Worm (Caenorhabditis elegans) whole organism, L2 larva: Measurements from ENCODE around the gene W05E10.1.

ENCODE experiments used
- C34F6.9 ChIP-seq: fragments of 150-350 bp; optimal IDR thresholded peaks from 2 replicates; lab custom pipeline; 2014; ENCODE audit warnings: missing biosample characterization, missing genetic modification characterization
- F13H6.1 ChIP-seq: sonication (generic microtip); optimal IDR thresholded peaks from 2 replicates; lab custom pipeline; 2016; ENCODE audit warnings: missing genetic modification characterization, missing compliant biosample characterization
- R02D3.7 ChIP-seq: fragments of 150-350 bp; optimal IDR thresholded peaks from 2 replicates; lab custom pipeline; 2014; ENCODE audit warnings: missing biosample characterization, missing genetic modification characterization
- Y55F3AM.14 ChIP-seq: fragments of 200-800 bp; sonication (Bioruptor generic); optimal IDR thresholded peaks from 2 replicates; lab custom pipeline; 2018; ENCODE audit warnings: mild to moderate bottlenecking, missing genetic modification characterization, missing compliant biosample characterization
- ZK546.5 ChIP-seq: sonication (generic microtip); optimal IDR thresholded peaks from 2 replicates; lab custom pipeline; 2017; ENCODE audit warnings: missing biosample characterization, missing genetic modification characterization
- alr-1 ChIP-seq: fragments of 150-350 bp; optimal IDR thresholded peaks from 2 replicates; lab custom pipeline; 2014; ENCODE audit warnings: missing biosample characterization, missing genetic modification characterization
- aly-2 ChIP-seq: fragments of 150-350 bp; optimal IDR thresholded peaks from 2 replicates; lab custom pipeline; 2014; ENCODE audit warnings: missing biosample characterization, missing genetic modification characterization
- blmp-1 ChIP-seq: sonication (generic microtip); optimal IDR thresholded peaks from 2 replicates; lab custom pipeline; 2017; ENCODE audit warnings: missing genetic modification characterization, mild to moderate bottlenecking, missing compliant biosample characterization, antibody characterized with exemption, moderate library complexity; ENCODE audit not compliant: insufficient read depth
- ceh-16 ChIP-seq: fragments of 150-350 bp; optimal IDR thresholded peaks from 2 replicates; lab custom pipeline; 2014; ENCODE audit warnings: missing biosample characterization, missing genetic modification characterization
- ceh-82 ChIP-seq: fragments of 150-350 bp; optimal IDR thresholded peaks from 2 replicates; lab custom pipeline; 2014; ENCODE audit warnings: missing biosample characterization, missing genetic modification characterization
- crh-2 ChIP-seq: sonication (generic microtip); optimal IDR thresholded peaks from 2 replicates; lab custom pipeline; 2017; ENCODE audit warnings: missing biosample characterization, missing genetic modification characterization
- dmd-4 ChIP-seq: sonication (generic microtip); optimal IDR thresholded peaks from 2 replicates; lab custom pipeline; 2017; ENCODE audit warnings: missing biosample characterization, missing genetic modification characterization
- egl-27 ChIP-seq: sonication (generic microtip); optimal IDR thresholded peaks from 3 replicates; lab custom pipeline; 2017; ENCODE audit warnings: missing biosample characterization, missing genetic modification reagents, missing genetic modification characterization
- elt-1 ChIP-seq: fragments of 150-350 bp; optimal IDR thresholded peaks from 2 replicates; lab custom pipeline; 2014; ENCODE audit warnings: missing biosample characterization, missing genetic modification characterization
- elt-3 ChIP-seq: sonication (generic microtip); optimal IDR thresholded peaks from 2 replicates; lab custom pipeline; 2017; ENCODE audit warnings: missing biosample characterization, missing genetic modification characterization
- fos-1 ChIP-seq: fragments of 150-350 bp; optimal IDR thresholded peaks from 2 replicates; lab custom pipeline; 2014; ENCODE audit warnings: missing biosample characterization, missing genetic modification characterization
- gmeb-1 ChIP-seq: fragments of 150-350 bp; optimal IDR thresholded peaks from 2 replicates; lab custom pipeline; 2014; ENCODE audit warnings: missing biosample characterization, missing genetic modification characterization
- lin-11 ChIP-seq: fragments of 150-350 bp; sonication (generic microtip); optimal IDR thresholded peaks from 2 replicates; lab custom pipeline; 2014; ENCODE audit warnings: missing biosample characterization, missing genetic modification characterization, inconsistent platforms, mixed read lengths
- lin-13 ChIP-seq: fragments of 150-350 bp; optimal IDR thresholded peaks from 2 replicates; lab custom pipeline; 2014; ENCODE audit warnings: missing biosample characterization, missing genetic modification reagents, missing genetic modification characterization
- lin-39 ChIP-seq: fragments of 150-350 bp; optimal IDR thresholded peaks from 2 replicates; lab custom pipeline; 2014; ENCODE audit warnings: missing biosample characterization, missing genetic modification reagents, missing genetic modification characterization
- lsy-2 ChIP-seq, 2 experiments: fragments of 150-350 bp in 1 of 2; sonication (generic microtip) in 1 of 2; optimal IDR thresholded peaks; 2 replicates each; lab custom pipeline; 2014 to 2017; ENCODE audit warnings: missing biosample characterization in 2 of 2, missing genetic modification characterization in 2 of 2
- mdl-1 ChIP-seq, 2 experiments: fragments of 150-350 bp in 1 of 2; sonication (generic microtip) in 1 of 2; optimal IDR thresholded peaks; 2 replicates each; lab custom pipeline; 2017; ENCODE audit warnings: missing biosample characterization in 2 of 2, missing genetic modification characterization in 2 of 2
- nhr-11 ChIP-seq: fragments of 150-350 bp; optimal IDR thresholded peaks from 2 replicates; lab custom pipeline; 2014; ENCODE audit warnings: missing biosample characterization, missing genetic modification characterization
- nhr-12 ChIP-seq: fragments of 150-350 bp; optimal IDR thresholded peaks from 2 replicates; lab custom pipeline; 2014; ENCODE audit warnings: missing biosample characterization, missing genetic modification characterization
- nhr-129 ChIP-seq: fragments of 150-350 bp; optimal IDR thresholded peaks from 2 replicates; lab custom pipeline; 2014; ENCODE audit warnings: missing biosample characterization, missing genetic modification characterization
- nhr-21 ChIP-seq: fragments of 150-350 bp; optimal IDR thresholded peaks from 2 replicates; lab custom pipeline; 2014; ENCODE audit warnings: missing biosample characterization, missing genetic modification characterization
- nhr-23 ChIP-seq: fragments of 150-350 bp; optimal IDR thresholded peaks from 2 replicates; lab custom pipeline; 2014; ENCODE audit warnings: missing biosample characterization, missing genetic modification reagents, missing genetic modification characterization
- nhr-237 ChIP-seq: fragments of 150-350 bp; optimal IDR thresholded peaks from 2 replicates; lab custom pipeline; 2014; ENCODE audit warnings: missing biosample characterization, missing genetic modification characterization
- nhr-25 ChIP-seq: fragments of 150-350 bp; sonication (generic microtip); optimal IDR thresholded peaks from 3 replicates; lab custom pipeline; 2014; ENCODE audit warnings: missing biosample characterization, missing genetic modification characterization
- nhr-77 ChIP-seq: fragments of 150-350 bp; optimal IDR thresholded peaks from 2 replicates; lab custom pipeline; 2014; ENCODE audit warnings: missing biosample characterization, missing genetic modification characterization
- peb-1 ChIP-seq: fragments of 150-350 bp; optimal IDR thresholded peaks from 2 replicates; lab custom pipeline; 2014; ENCODE audit warnings: missing biosample characterization, missing genetic modification characterization
- sem-4 ChIP-seq: fragments of 150-350 bp; optimal IDR thresholded peaks from 2 replicates; lab custom pipeline; 2014; ENCODE audit warnings: missing biosample characterization, missing genetic modification reagents, missing genetic modification characterization
- skn-1 ChIP-seq: sonication (generic microtip); optimal IDR thresholded peaks from 2 replicates; lab custom pipeline; 2017; ENCODE audit warnings: missing biosample characterization, missing genetic modification characterization
- sma-9 ChIP-seq, 2 experiments: fragments of 150-350 bp in 1 of 2; sonication (generic microtip) in 1 of 2; optimal IDR thresholded peaks; 2 replicates each; lab custom pipeline; 2014 to 2016; ENCODE audit warnings: missing genetic modification characterization in 2 of 2, mild to moderate bottlenecking in 1 of 2, missing biosample characterization in 1 of 2, missing compliant biosample characterization in 1 of 2, missing genetic modification reagents in 1 of 2, moderate library complexity in 1 of 2
- snpc-4 ChIP-seq: fragments of 150-350 bp; optimal IDR thresholded peaks from 2 replicates; lab custom pipeline; 2014; ENCODE audit warnings: missing biosample characterization, missing genetic modification characterization
- unc-39 ChIP-seq: fragments of 150-350 bp; optimal IDR thresholded peaks from 2 replicates; lab custom pipeline; 2014; ENCODE audit warnings: missing biosample characterization, missing genetic modification characterization
- unc-55 ChIP-seq: fragments of 150-350 bp; sonication (generic microtip); optimal IDR thresholded peaks from 3 replicates; lab custom pipeline; 2014; ENCODE audit warnings: missing biosample characterization, missing genetic modification reagents, missing genetic modification characterization
- unc-62 ChIP-seq: fragments of 150-350 bp; optimal IDR thresholded peaks from 2 replicates; lab custom pipeline; 2014; ENCODE audit warnings: missing biosample characterization, missing genetic modification reagents, missing genetic modification characterization
- zag-1 ChIP-seq: fragments of 150-350 bp; optimal IDR thresholded peaks from 2 replicates; lab custom pipeline; 2014; ENCODE audit warnings: missing biosample characterization, missing genetic modification characterization
- ztf-1 ChIP-seq: fragments of 200-800 bp; sonication (Bioruptor generic); conservative IDR thresholded peaks from 2 replicates; pipeline ENCODE4 v1.3.6; 2022; ENCODE audit warnings: missing genetic modification characterization, missing compliant biosample characterization
- ztf-11 ChIP-seq: sonication (generic microtip); optimal IDR thresholded peaks from 2 replicates; lab custom pipeline; 2017; ENCODE audit warnings: missing biosample characterization, missing genetic modification characterization
- ztf-4 ChIP-seq: fragments of 150-350 bp; optimal IDR thresholded peaks from 2 replicates; lab custom pipeline; 2014; ENCODE audit warnings: missing biosample characterization, missing genetic modification characterization

Gene W05E10.1

ce11 chrV:11673746-11674365 is 17.6 kb downstream of the W05E10.1 start:
- TF ChIP-seq nhr-237 (tag; lab: Kevin White, UChicago) = no peak
- no peak for TF ChIP-seq nhr-77 (tag; lab: Kevin White, UChicago)
- no peak for TF ChIP-seq C34F6.9 (tag; lab: Kevin White, UChicago)
- no peak for TF ChIP-seq ztf-1 (GFP tag; lab: Robert Waterston, UW)
- peak in 1 of 2 experiments; percentile 15 for TF ChIP-seq lsy-2 (tag; optimal IDR thresholded peaks at IDR 0.05; lab: Kevin White, UChicago)
- TF ChIP-seq skn-1 (tag; lab: Kevin White, UChicago) = no peak
- no peak for TF ChIP-seq ztf-11 (tag; lab: Kevin White, UChicago)
- TF ChIP-seq sem-4 (tag; lab: Kevin White, UChicago) = peak; percentile 6
- peak; percentile 19 for TF ChIP-seq nhr-25 (tag; lab: Kevin White, UChicago)
- no peak for TF ChIP-seq unc-55
- no peak for TF ChIP-seq peb-1 (tag; lab: Kevin White, UChicago)
- no peak for TF ChIP-seq egl-27 (tag; lab: Kevin White, UChicago)
- TF ChIP-seq zag-1 (tag; lab: Kevin White, UChicago) = no peak
- TF ChIP-seq nhr-11 (tag; lab: Kevin White, UChicago) = no peak
- TF ChIP-seq fos-1 (tag; lab: Kevin White, UChicago) = peak; percentile 19
- no peak for TF ChIP-seq lin-39
- no peak for TF ChIP-seq elt-3 (tag; lab: Kevin White, UChicago)
- no peak for TF ChIP-seq ZK546.5 (tag; lab: Kevin White, UChicago)
- TF ChIP-seq unc-39 (tag; lab: Kevin White, UChicago) = no peak
- TF ChIP-seq blmp-1 (tag; lab: Kevin White, UChicago) = peak; percentile 42
- no peak for TF ChIP-seq lin-11
- no peak for TF ChIP-seq mdl-1 (tag; optimal IDR thresholded peaks at IDR 0.05; lab: Kevin White, UChicago)
- TF ChIP-seq ceh-16 = peak; percentile 20
- TF ChIP-seq F13H6.1 (tag; lab: Kevin White, UChicago) = no peak
- TF ChIP-seq Y55F3AM.14 = no peak
- TF ChIP-seq aly-2 = no peak
- TF ChIP-seq snpc-4 (tag; lab: Kevin White, UChicago) = no peak
- no peak for TF ChIP-seq nhr-21 (tag; lab: Kevin White, UChicago)
- no peak for TF ChIP-seq crh-2 (tag; lab: Kevin White, UChicago)
- no peak for TF ChIP-seq R02D3.7 (tag; lab: Kevin White, UChicago)
- TF ChIP-seq gmeb-1 (tag; lab: Kevin White, UChicago) = no peak
- TF ChIP-seq alr-1 (tag; lab: Kevin White, UChicago) = no peak
- no peak for TF ChIP-seq ceh-82
- no peak for TF ChIP-seq nhr-23
- TF ChIP-seq nhr-12 (tag; lab: Kevin White, UChicago) = no peak
- TF ChIP-seq elt-1 (tag; lab: Kevin White, UChicago) = no peak
- peak; percentile 30 for TF ChIP-seq nhr-129 (tag; lab: Kevin White, UChicago)
- peak; percentile 57 for TF ChIP-seq sma-9 (GFP tag; optimal IDR thresholded peaks at IDR 0.05; lab: Kevin White, UChicago)
- TF ChIP-seq sma-9 (tag; optimal IDR thresholded peaks at IDR 0.05; lab: Kevin White, UChicago) = no peak
- TF ChIP-seq dmd-4 (tag; lab: Kevin White, UChicago) = no peak
- TF ChIP-seq ztf-4 (tag; lab: Kevin White, UChicago) = no peak

ce11 chrV:11672497-11672896 is 19.0 kb downstream of the W05E10.1 start, which contains the start of gene lgc-44:
Gene lgc-44, minus strand, starts transcription at chrV:11672597.
- TF ChIP-seq R02D3.7 (tag; lab: Kevin White, UChicago) (no peak), Y55F3AM.14 (no peak), unc-62 (GFP tag; lab: Kevin White, UChicago) (no peak), lin-13 (GFP tag; lab: Kevin White, UChicago) (no peak), nhr-129 (tag; lab: Kevin White, UChicago) (no peak), snpc-4 (tag; lab: Kevin White, UChicago) (no peak)
